Worm (Caenorhabditis elegans) whole organism, young adult: ENCODE results near the gene C53D6.7.

ENCODE experiments used
- B0035.1 ChIP-seq: sonication (generic microtip); optimal IDR thresholded peaks from 2 replicates; lab custom pipeline; 2016; ENCODE audit warnings: missing genetic modification characterization, mild to moderate bottlenecking, missing compliant biosample characterization, missing genotype, missing genetic modification reagents
- attf-6 ChIP-seq: fragments of 200-800 bp; sonication (Bioruptor generic); IDR thresholded peaks from 2 replicates; pipeline ENCODE4 v1.3.6; 2022; ENCODE audit warnings: missing genetic modification reagents, missing genetic modification characterization, missing compliant biosample characterization
- ceh-40 ChIP-seq: fragments of 200-800 bp; sonication (Bioruptor generic); IDR thresholded peaks from 2 replicates; pipeline ENCODE4 v1.3.6; 2022; ENCODE audit warnings: missing genetic modification characterization, missing compliant biosample characterization
- efl-1 ChIP-seq: fragments of 150-350 bp; optimal IDR thresholded peaks from 2 replicates; lab custom pipeline; 2014; ENCODE audit warnings: missing biosample characterization, missing genetic modification reagents, missing genetic modification characterization
- lin-54 ChIP-seq: fragments of 200-800 bp; sonication (Bioruptor generic); optimal IDR thresholded peaks from 2 replicates; lab custom pipeline; 2018; ENCODE audit warnings: mild to moderate bottlenecking, missing genetic modification characterization, missing compliant biosample characterization
- madf-3 ChIP-seq: fragments of 200-800 bp; sonication (Bioruptor generic); IDR thresholded peaks from 2 replicates; pipeline ENCODE4 v1.3.6; 2022; ENCODE audit warnings: missing genetic modification reagents, missing genetic modification characterization, missing compliant biosample characterization
- mel-28 ChIP-seq: sonication (generic microtip); optimal IDR thresholded peaks from 2 replicates; lab custom pipeline; 2016; ENCODE audit warnings: borderline replicate concordance, mild to moderate bottlenecking, missing genetic modification characterization, missing compliant biosample characterization
- nfyb-1 ChIP-seq: fragments of 200-800 bp; sonication (Bioruptor generic); IDR thresholded peaks from 2 replicates; pipeline ENCODE4 v1.3.6; 2022; ENCODE audit warnings: missing genetic modification reagents, missing genetic modification characterization, missing compliant biosample characterization
- nhr-120 ChIP-seq: fragments of 200-800 bp; sonication (Bioruptor generic); IDR thresholded peaks from 2 replicates; pipeline ENCODE4 v1.3.6; 2022; ENCODE audit warnings: missing genetic modification characterization, missing compliant biosample characterization
- rec-8 ChIP-seq, 2 experiments: sonication (generic microtip); optimal IDR thresholded peaks; 2 replicates each; lab custom pipeline; 2016; ENCODE audit warnings: mild to moderate bottlenecking in 2 of 2, missing genetic modification characterization in 2 of 2, missing genetic modification reagents in 2 of 2, missing genotype in 2 of 2, missing biosample characterization in 1 of 2, missing compliant biosample characterization in 1 of 2, moderate library complexity in 1 of 2
- snpc-4 ChIP-seq, 5 experiments: fragments of 150-350 bp in 1 of 5; sonication (generic microtip) in 4 of 5; optimal IDR thresholded peaks; 2 replicates each; lab custom pipeline; 2014 to 2018; ENCODE audit warnings: missing genetic modification characterization in 5 of 5, missing biosample characterization in 3 of 5, antibody characterized with exemption in 2 of 5, mild to moderate bottlenecking in 2 of 5, missing compliant biosample characterization in 2 of 5, missing genotype in 2 of 5, moderate library complexity in 2 of 5, missing genetic modification reagents in 1 of 5
- tbp1 ChIP-seq: fragments of 200-800 bp; sonication (Bioruptor generic); optimal IDR thresholded peaks from 2 replicates; lab custom pipeline; 2018; ENCODE audit warnings: mild to moderate bottlenecking, missing genetic modification characterization, missing compliant biosample characterization

- TF ChIP-seq rec-8 (tag; optimal IDR thresholded peaks at IDR 0.05; lab: Kevin White, UChicago) (no peak), nfyb-1 (GFP tag; lab: Robert Waterston, UW) (no peak), nhr-120 (GFP tag; lab: Robert Waterston, UW) (no peak), tbp1 (no peak), lin-54 (GFP tag; lab: Kevin White, UChicago) (no peak), B0035.1 (tag; lab: Kevin White, UChicago) (no peak), ceh-40 (GFP tag; lab: Robert Waterston, UW) (no peak), madf-3 (GFP tag; lab: Robert Waterston, UW) (no peak), mel-28 (tag; lab: Kevin White, UChicago) (no peak), attf-6 (no peak), efl-1 (GFP tag; lab: Kevin White, UChicago) (no peak), snpc-4 (GFP tag; optimal IDR thresholded peaks at IDR 0.05; lab: Kevin White, UChicago) (no peak), snpc-4 (tag; optimal IDR thresholded peaks at IDR 0.05; lab: Kevin White, UChicago) (no peak)
Measured at ce11 chrIV:9079330-9079729, 42.4 kb upstream of the C53D6.7 start.
